Worm (Caenorhabditis elegans) whole organism, L4 larva: ENCODE results near the gene F46F2.5.

Source experiments
- F44E2.7 ChIP-seq: fragments of 200-800 bp; sonication (Bioruptor generic); IDR thresholded peaks from 2 replicates; pipeline ENCODE4 v2.1.2; 2022; ENCODE audit warnings: missing genetic modification characterization, missing compliant biosample characterization
- aha-1 ChIP-seq: fragments of 150-350 bp; peaks from one replicate; lab custom pipeline; 2014; ENCODE audit warnings: missing biosample characterization, missing genetic modification characterization
- ama-1 ChIP-seq: fragments of 150-350 bp; optimal IDR thresholded peaks from 2 replicates; lab custom pipeline; 2014; ENCODE audit warnings: inconsistent platforms, mixed read lengths
- arid-1 ChIP-seq: fragments of 200-800 bp; sonication (Bioruptor generic); conservative IDR thresholded peaks from 2 replicates; pipeline ENCODE4 v1.3.6; 2022; ENCODE audit warnings: missing genetic modification reagents, missing genetic modification characterization, missing compliant biosample characterization
- ceh-32 ChIP-seq: sonication (generic microtip); optimal IDR thresholded peaks from 2 replicates; lab custom pipeline; 2016; ENCODE audit warnings: mild to moderate bottlenecking, missing genetic modification characterization, missing compliant biosample characterization; ENCODE audit not compliant: poor library complexity
- ceh-82 ChIP-seq: sonication (generic microtip); optimal IDR thresholded peaks from 2 replicates; lab custom pipeline; 2017; ENCODE audit warnings: missing biosample characterization, missing genetic modification characterization
- ctbp-1 ChIP-seq: fragments of 200-800 bp; sonication (Bioruptor generic); IDR thresholded peaks from 2 replicates; pipeline ENCODE4 v1.3.6; 2022; ENCODE audit warnings: missing genetic modification reagents, missing genetic modification characterization, missing compliant biosample characterization
- daf-16 ChIP-seq, 3 experiments: sonication (generic microtip); optimal IDR thresholded peaks; 2 replicates each; lab custom pipeline; 2016 to 2017; ENCODE audit warnings: missing genetic modification characterization in 3 of 3, missing genetic modification reagents in 3 of 3, mild to moderate bottlenecking in 2 of 3, missing compliant biosample characterization in 2 of 3, missing biosample characterization in 1 of 3, moderate library complexity in 1 of 3
- daf-8 ChIP-seq: fragments of 200-800 bp; sonication (Bioruptor generic); IDR thresholded peaks from 2 replicates; pipeline ENCODE4 v1.3.6; 2022; ENCODE audit warnings: missing genetic modification characterization, missing compliant biosample characterization
- dmd-8 ChIP-seq: fragments of 200-800 bp; sonication (Bioruptor generic); IDR thresholded peaks from 2 replicates; pipeline ENCODE4 v1.3.6; 2022; ENCODE audit warnings: missing genetic modification characterization, missing compliant biosample characterization
- dve-1 ChIP-seq: sonication (generic microtip); optimal IDR thresholded peaks from 2 replicates; lab custom pipeline; 2017; ENCODE audit warnings: antibody characterized with exemption, mild to moderate bottlenecking, missing genetic modification characterization, missing compliant biosample characterization; ENCODE audit not compliant: insufficient read depth
- egl-27 ChIP-seq: sonication (generic microtip); optimal IDR thresholded peaks from 3 replicates; lab custom pipeline; 2017; ENCODE audit warnings: missing biosample characterization, missing genetic modification reagents, missing genetic modification characterization
- hlh-11 ChIP-seq: fragments of 200-800 bp; sonication (Bioruptor generic); optimal IDR thresholded peaks from 2 replicates; lab custom pipeline; 2018; ENCODE audit warnings: mild to moderate bottlenecking, missing genetic modification characterization, missing compliant biosample characterization
- hlh-30 ChIP-seq: sonication (generic microtip); optimal IDR thresholded peaks from 2 replicates; lab custom pipeline; 2017; ENCODE audit warnings: antibody characterized with exemption, mild to moderate bottlenecking, missing genetic modification characterization, missing compliant biosample characterization; ENCODE audit not compliant: insufficient read depth
- hmg-1.1 ChIP-seq: fragments of 200-800 bp; sonication (Bioruptor generic); IDR thresholded peaks from 2 replicates; pipeline ENCODE4 v1.3.6; 2022; ENCODE audit warnings: missing genetic modification reagents, missing genetic modification characterization, missing compliant biosample characterization
- lin-13 ChIP-seq: fragments of 150-350 bp; optimal IDR thresholded peaks from 2 replicates; lab custom pipeline; 2014; ENCODE audit warnings: missing biosample characterization, missing genetic modification reagents, missing genetic modification characterization
- lin-29 ChIP-seq: fragments of 200-800 bp; sonication (Bioruptor generic); IDR thresholded peaks from 2 replicates; pipeline ENCODE4 v1.3.6; 2022; ENCODE audit warnings: missing genetic modification reagents, missing genetic modification characterization, missing compliant biosample characterization
- lsy-2 ChIP-seq, 2 experiments: fragments of 150-350 bp in 1 of 2; sonication (generic microtip) in 1 of 2; optimal IDR thresholded peaks; 2 replicates each; lab custom pipeline; 2014 to 2017; ENCODE audit warnings: missing biosample characterization in 2 of 2, missing genetic modification characterization in 2 of 2
- mdl-1 ChIP-seq, 2 experiments: fragments of 150-350 bp in 1 of 2; sonication (generic microtip) in 1 of 2; optimal IDR thresholded peaks; 2 replicates each; lab custom pipeline; 2014 to 2017; ENCODE audit warnings: missing biosample characterization in 2 of 2, missing genetic modification characterization in 2 of 2
- mep-1 ChIP-seq: fragments of 150-350 bp; sonication (generic microtip); optimal IDR thresholded peaks from 3 replicates; lab custom pipeline; 2014; ENCODE audit warnings: missing biosample characterization, missing genetic modification characterization
- mes-2 ChIP-seq: sonication (generic microtip); optimal IDR thresholded peaks from 2 replicates; lab custom pipeline; 2016; ENCODE audit warnings: missing genotype, mild to moderate bottlenecking, missing genetic modification characterization, missing compliant biosample characterization; ENCODE audit not compliant: poor library complexity, severe bottlenecking
- mxl-3 ChIP-seq: fragments of 200-800 bp; sonication (Bioruptor generic); optimal IDR thresholded peaks from 2 replicates; lab custom pipeline; 2018; ENCODE audit warnings: mild to moderate bottlenecking, missing genetic modification characterization, missing compliant biosample characterization
- nhr-102 ChIP-seq: sonication (generic microtip); optimal IDR thresholded peaks from 2 replicates; lab custom pipeline; 2016; ENCODE audit warnings: mild to moderate bottlenecking, missing genetic modification characterization, moderate library complexity, missing compliant biosample characterization
- nhr-11 ChIP-seq: fragments of 150-350 bp; optimal IDR thresholded peaks from 2 replicates; lab custom pipeline; 2014; ENCODE audit warnings: missing biosample characterization, missing genetic modification characterization
- nhr-25 ChIP-seq: sonication (generic microtip); optimal IDR thresholded peaks from 2 replicates; lab custom pipeline; 2017; ENCODE audit warnings: missing genetic modification characterization, mild to moderate bottlenecking, missing compliant biosample characterization, antibody characterized with exemption, moderate library complexity, borderline replicate concordance; ENCODE audit not compliant: insufficient read depth
- nhr-28 ChIP-seq: fragments of 150-350 bp; optimal IDR thresholded peaks from 2 replicates; lab custom pipeline; 2014; ENCODE audit warnings: missing biosample characterization, missing genetic modification characterization
- nhr-41 ChIP-seq: fragments of 200-800 bp; sonication (Bioruptor generic); IDR thresholded peaks from 2 replicates; pipeline ENCODE4 v1.3.6; 2022; ENCODE audit warnings: missing genetic modification reagents, missing genetic modification characterization, missing compliant biosample characterization
- nhr-6 ChIP-seq: fragments of 150-350 bp; optimal IDR thresholded peaks from 2 replicates; lab custom pipeline; 2014; ENCODE audit warnings: missing biosample characterization, missing genetic modification characterization
- pha-4 ChIP-seq, 2 experiments: fragments of 150-350 bp in 1 of 2; fragments of 200-800 bp in 1 of 2; sonication (Bioruptor generic) in 1 of 2; IDR thresholded peaks in 1 of 2; optimal IDR thresholded peaks in 1 of 2; 2 replicates each; pipeline versions ENCODE4 v1.3.6 to Lab custom; 2014 to 2022; ENCODE audit warnings: missing genetic modification characterization in 2 of 2, missing genetic modification reagents in 2 of 2, missing biosample characterization in 1 of 2, missing compliant biosample characterization in 1 of 2
- php-3 ChIP-seq: fragments of 200-800 bp; sonication (Bioruptor generic); IDR thresholded peaks from 2 replicates; pipeline ENCODE4 v1.3.6; 2022; ENCODE audit warnings: missing genetic modification reagents, missing genetic modification characterization, missing compliant biosample characterization
- set-16 ChIP-seq: fragments of 200-800 bp; sonication (Bioruptor generic); IDR thresholded peaks from 2 replicates; pipeline ENCODE4 v1.3.6; 2022; ENCODE audit warnings: missing genetic modification reagents, missing genetic modification characterization, missing compliant biosample characterization
- tra-1 ChIP-seq: fragments of 200-800 bp; sonication (Bioruptor generic); IDR thresholded peaks from 2 replicates; pipeline ENCODE4 v1.3.6; 2022; ENCODE audit warnings: missing genetic modification reagents, missing genetic modification characterization, missing compliant biosample characterization
- unc-62 ChIP-seq, 3 experiments: fragments of 150-350 bp in 1 of 3; sonication (generic microtip); optimal IDR thresholded peaks in 2 of 3; peaks in 1 of 3; 1 replicate in 1 of 3; 2 replicates in 2 of 3; lab custom pipeline; 2014 to 2017; ENCODE audit warnings: missing biosample characterization in 3 of 3, missing genetic modification characterization in 3 of 3, missing genetic modification reagents in 3 of 3, missing genotype in 1 of 3
- ztf-7 ChIP-seq: fragments of 150-350 bp; optimal IDR thresholded peaks from 2 replicates; lab custom pipeline; 2014; ENCODE audit warnings: missing biosample characterization, missing genetic modification characterization

F46F2.5 gene

ce11 chrX:15281248-15281647 lies 18.7 kb downstream of the F46F2.5 start:
- peak; percentile 28 for TF ChIP-seq aha-1 (tag; lab: Kevin White, UChicago)
- TF ChIP-seq nhr-11 (tag; lab: Kevin White, UChicago), result peak; percentile 9
- TF ChIP-seq hmg-1.1 (GFP tag; lab: Robert Waterston, UW), result 0 out of 2 replicates have a peak, but pooled peaks have one; percentile 25
- peak in 1 of 2 experiments; percentile 97 for TF ChIP-seq unc-62 (GFP tag; optimal IDR thresholded peaks at IDR 0.05 in 1 of 2; lab: Kevin White, UChicago)
- TF ChIP-seq unc-62 (tag; optimal IDR thresholded peaks at IDR 0.05; lab: Kevin White, UChicago), result no peak
- TF ChIP-seq nhr-102, result no peak
- TF ChIP-seq dve-1 (tag; lab: Kevin White, UChicago), result peak; percentile 43
- TF ChIP-seq F44E2.7 (GFP tag; lab: Robert Waterston, UW), result no peak
- peak; percentile 26 for TF ChIP-seq mes-2
- no peak for TF ChIP-seq egl-27 (tag; lab: Kevin White, UChicago)
- no peak for TF ChIP-seq daf-8
- no peak for TF ChIP-seq pha-4 (GFP tag; IDR thresholded peaks at IDR 0.05; lab: Robert Waterston, UW)
- TF ChIP-seq pha-4 (tag; optimal IDR thresholded peaks at IDR 0.05; lab: Kevin White, UChicago), result no peak
- peak in 1 of 2 experiments; percentile 59 for TF ChIP-seq mdl-1 (tag; optimal IDR thresholded peaks at IDR 0.05; lab: Kevin White, UChicago)
- TF ChIP-seq nhr-25 (tag; lab: Kevin White, UChicago), result peak; percentile 1
- TF ChIP-seq hlh-30 (tag; lab: Kevin White, UChicago), result peak; percentile 64
- peak; percentile 61 for TF ChIP-seq mep-1 (tag; lab: Kevin White, UChicago)
- TF ChIP-seq mxl-3 (GFP tag; lab: Kevin White, UChicago), result peak; percentile 42
- TF ChIP-seq dmd-8 (GFP tag; lab: Robert Waterston, UW), result no peak
- peak in 1 of 2 experiments; percentile 24 for TF ChIP-seq lsy-2 (tag; optimal IDR thresholded peaks at IDR 0.05; lab: Kevin White, UChicago)
- TF ChIP-seq daf-16 (GFP tag; optimal IDR thresholded peaks at IDR 0.05; lab: Kevin White, UChicago), result no peak
- peak; percentile 26 for TF ChIP-seq daf-16 (tag; optimal IDR thresholded peaks at IDR 0.05; lab: Kevin White, UChicago)
- peak; percentile 41 for TF ChIP-seq nhr-6
- no peak for TF ChIP-seq php-3 (GFP tag; lab: Robert Waterston, UW)
- TF ChIP-seq ceh-82 (tag; lab: Kevin White, UChicago), result no peak
- peak; percentile 61 for TF ChIP-seq hlh-11
- peak; percentile 25 for TF ChIP-seq nhr-28
- TF ChIP-seq ztf-7, result peak; percentile 39
- TF ChIP-seq ctbp-1, result no peak
- TF ChIP-seq, all 104 proteins: peak for 17

- TF ChIP-seq nhr-11 (tag; lab: Kevin White, UChicago) (no peak), tra-1 (no peak), ceh-32 (no peak), arid-1 (no peak), lsy-2 (tag; optimal IDR thresholded peaks at IDR 0.05; lab: Kevin White, UChicago) (no peak), nhr-41 (GFP tag; lab: Robert Waterston, UW) (0 out of 2 replicates have a peak, but pooled peaks have one; percentile 27)
- TF ChIP-seq, all 104 proteins: peak for 1
Observed at ce11 chrX:15283740-15284139, 21.2 kb downstream of the F46F2.5 start, which contains the start of gene jud-4. Gene jud-4, plus strand, starts transcription at chrX:15284115.

ce11 chrX:15285554-15285953 lies 23.0 kb downstream of the F46F2.5 start:
- no peak for TF ChIP-seq php-3 (GFP tag; lab: Robert Waterston, UW)
- TF ChIP-seq aha-1 (tag; lab: Kevin White, UChicago), result peak; percentile 61
- TF ChIP-seq nhr-41 (GFP tag; lab: Robert Waterston, UW), result no peak
- no peak for TF ChIP-seq ama-1 (lab: Kevin White, UChicago)
- no peak for TF ChIP-seq lin-13
- no peak for TF ChIP-seq set-16 (GFP tag; lab: Robert Waterston, UW)
- no peak for TF ChIP-seq tra-1
- no peak for TF ChIP-seq lin-29 (GFP tag; lab: Robert Waterston, UW)
- TF ChIP-seq, all 104 proteins: peak for 1
